Worm (Caenorhabditis elegans) whole organism, midembryonic: ENCODE data around the gene clc-4.

Source experiments
- flt-1 ChIP-seq: fragments of 200-800 bp; sonication (Bioruptor generic); IDR thresholded peaks from 2 replicates; pipeline ENCODE4 v1.3.6; 2022; ENCODE audit warnings: missing genetic modification characterization, missing compliant biosample characterization
- ztf-23 ChIP-seq: fragments of 200-800 bp; sonication (Bioruptor generic); IDR thresholded peaks from 2 replicates; pipeline ENCODE4 v1.3.6; 2022; ENCODE audit warnings: missing genetic modification reagents, missing genetic modification characterization, missing compliant biosample characterization
- ztf-29 ChIP-seq: fragments of 200-800 bp; sonication (Bioruptor generic); IDR thresholded peaks from 2 replicates; pipeline ENCODE4 v1.3.6; 2022; ENCODE audit warnings: missing genetic modification reagents, missing genetic modification characterization, missing compliant biosample characterization

DNA sequence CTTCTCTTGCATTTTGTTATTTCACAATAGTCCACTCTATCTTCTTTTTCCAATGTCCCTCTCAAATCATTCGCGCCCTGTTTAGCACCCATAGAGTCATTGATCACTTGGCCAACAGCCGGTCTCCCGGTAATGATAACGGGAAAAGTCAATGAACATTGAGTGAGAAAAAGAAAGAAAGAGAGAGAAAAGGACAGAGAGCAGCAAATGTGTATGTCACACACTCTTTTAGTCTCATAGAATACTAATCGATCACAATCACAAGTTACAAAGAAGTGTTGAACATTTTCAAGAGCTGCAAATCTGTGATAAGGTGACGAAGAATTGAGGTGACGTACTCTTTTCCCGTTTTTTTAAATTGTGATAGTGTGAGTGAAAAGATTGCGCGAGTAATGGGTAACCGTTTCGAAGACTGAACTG, 11.5 kb downstream of the clc-4 start:
- TF ChIP-seq ztf-29 (GFP tag; lab: Robert Waterston, UW) (no peak), ztf-23 (GFP tag; lab: Robert Waterston, UW) (no peak), flt-1 (GFP tag; lab: Robert Waterston, UW) (no peak)
